Worm (Caenorhabditis elegans): ENCODE data around the gene twk-26.

- TF ChIP-seq flt-1 (GFP tag; IDR thresholded peaks at IDR 0.05) (no peak), klf-2 (GFP tag; conservative IDR thresholded peaks at IDR 0.05) (no peak), ztf-29 (GFP tag; IDR thresholded peaks at IDR 0.05) (no peak), med-1 (GFP tag; optimal IDR thresholded peaks at IDR 0.05; ENCODE audit: insufficient read depth) (no peak), tab-1 (GFP tag; IDR thresholded peaks at IDR 0.05) (no peak), ref-1 (GFP tag; conservative IDR thresholded peaks at IDR 0.05) (no peak), T22C8.4 (GFP tag; IDR thresholded peaks at IDR 0.05) (no peak)
Measured at ce11 chrX:3029030-3029429, 25.6 kb downstream of the twk-26 start, which contains the start of gene M02F4.1.
